Worm (Caenorhabditis elegans) whole organism, L1 larva: ENCODE data around the gene lin-15A.

Experiments used
- C04F5.9 ChIP-seq: sonication (generic microtip); optimal IDR thresholded peaks from 2 replicates; lab custom pipeline; 2016; ENCODE audit warnings: missing genetic modification characterization, missing compliant biosample characterization
- C34B4.2 ChIP-seq: sonication (generic microtip); optimal IDR thresholded peaks from 2 replicates; lab custom pipeline; 2017; ENCODE audit warnings: mild to moderate bottlenecking, missing genetic modification characterization, missing compliant biosample characterization
- Y116A8C.19 ChIP-seq: sonication (generic microtip); optimal IDR thresholded peaks from 2 replicates; lab custom pipeline; 2016; ENCODE audit warnings: missing compliant biosample characterization, missing genetic modification characterization, borderline replicate concordance
- blmp-1 ChIP-seq: fragments of 150-350 bp; optimal IDR thresholded peaks from 2 replicates; lab custom pipeline; 2014; ENCODE audit warnings: missing biosample characterization, missing genetic modification characterization
- ceh-63 ChIP-seq: fragments of 200-800 bp; sonication (Bioruptor generic); optimal IDR thresholded peaks from 2 replicates; lab custom pipeline; 2018; ENCODE audit warnings: mild to moderate bottlenecking, missing genetic modification characterization, missing compliant biosample characterization
- ceh-90 ChIP-seq: sonication (generic microtip); optimal IDR thresholded peaks from 2 replicates; lab custom pipeline; 2016; ENCODE audit warnings: missing genetic modification characterization, missing compliant biosample characterization
- dpl-1 ChIP-seq, 3 experiments: fragments of 150-350 bp in 2 of 3; sonication (generic microtip) in 1 of 3; optimal IDR thresholded peaks; 2 replicates each; lab custom pipeline; 2014 to 2017; ENCODE audit warnings: missing biosample characterization in 3 of 3, missing genetic modification characterization in 3 of 3, missing genetic modification reagents in 3 of 3
- efl-1 ChIP-seq, 4 experiments: fragments of 150-350 bp; optimal IDR thresholded peaks in 3 of 4; peaks in 1 of 4; 1 replicate in 1 of 4; 2 replicates in 3 of 4; lab custom pipeline; 2014; ENCODE audit warnings: missing biosample characterization in 2 of 4, missing genetic modification characterization in 2 of 4, missing genetic modification reagents in 2 of 4
- egl-13 ChIP-seq: sonication (generic microtip); optimal IDR thresholded peaks from 2 replicates; lab custom pipeline; 2016; ENCODE audit warnings: missing genotype, missing genetic modification reagents, missing genetic modification characterization, missing compliant biosample characterization
- egl-27 ChIP-seq, 2 experiments: fragments of 150-350 bp in 1 of 2; sonication (generic microtip); optimal IDR thresholded peaks; 3 replicates each; lab custom pipeline; 2017 to 2018; ENCODE audit warnings: missing biosample characterization in 2 of 2, missing genetic modification characterization in 2 of 2, missing genetic modification reagents in 2 of 2
- elt-2 ChIP-seq: sonication (generic microtip); optimal IDR thresholded peaks from 2 replicates; lab custom pipeline; 2016; ENCODE audit warnings: missing genetic modification characterization, mild to moderate bottlenecking, inconsistent platforms, missing compliant biosample characterization, missing genetic modification reagents
- fkh-10 ChIP-seq: sonication (generic microtip); optimal IDR thresholded peaks from 2 replicates; lab custom pipeline; 2017; ENCODE audit warnings: missing biosample characterization, missing genetic modification reagents, missing genetic modification characterization
- fkh-4 ChIP-seq: sonication (generic microtip); optimal IDR thresholded peaks from 2 replicates; lab custom pipeline; 2016; ENCODE audit warnings: missing compliant biosample characterization, missing genetic modification characterization, borderline replicate concordance
- fos-1 ChIP-seq: fragments of 150-350 bp; optimal IDR thresholded peaks from 2 replicates; lab custom pipeline; 2014; ENCODE audit warnings: missing biosample characterization, missing genetic modification characterization
- grh-1 ChIP-seq: fragments of 200-800 bp; sonication (Bioruptor generic); IDR thresholded peaks from 2 replicates; pipeline ENCODE4 v1.3.6; 2022; ENCODE audit warnings: missing genetic modification reagents, missing genetic modification characterization, missing compliant biosample characterization
- hlh-17 ChIP-seq: fragments of 200-800 bp; sonication (Bioruptor generic); optimal IDR thresholded peaks from 2 replicates; lab custom pipeline; 2018; ENCODE audit warnings: missing genetic modification characterization, mild to moderate bottlenecking, missing compliant biosample characterization, moderate library complexity, borderline replicate concordance
- hlh-4 ChIP-seq: sonication (generic microtip); optimal IDR thresholded peaks from 2 replicates; lab custom pipeline; 2016; ENCODE audit warnings: mild to moderate bottlenecking, missing genetic modification characterization, missing compliant biosample characterization
- hpl-2 ChIP-seq: fragments of 150-350 bp; optimal IDR thresholded peaks from 2 replicates; lab custom pipeline; 2014; ENCODE audit warnings: missing biosample characterization, missing genetic modification reagents, missing genetic modification characterization
- irx-1 ChIP-seq: sonication (generic microtip); optimal IDR thresholded peaks from 2 replicates; lab custom pipeline; 2016; ENCODE audit warnings: missing genetic modification characterization, missing compliant biosample characterization
- jun-1 ChIP-seq: fragments of 150-350 bp; optimal IDR thresholded peaks from 2 replicates; lab custom pipeline; 2014; ENCODE audit warnings: missing biosample characterization, missing genetic modification reagents, missing genetic modification characterization
- lin-13 ChIP-seq: fragments of 150-350 bp; optimal IDR thresholded peaks from 2 replicates; lab custom pipeline; 2014; ENCODE audit warnings: missing biosample characterization, missing genetic modification reagents, missing genetic modification characterization
- lin-14 ChIP-seq: fragments of 200-800 bp; sonication (Bioruptor generic); optimal IDR thresholded peaks from 2 replicates; lab custom pipeline; 2018; ENCODE audit warnings: mild to moderate bottlenecking, missing genetic modification characterization, moderate library complexity, missing compliant biosample characterization
- lin-15B ChIP-seq: fragments of 150-350 bp; sonication (generic microtip); optimal IDR thresholded peaks from 3 replicates; lab custom pipeline; 2014; ENCODE audit warnings: missing biosample characterization, missing genetic modification characterization
- lin-35 ChIP-seq, 2 experiments: fragments of 150-350 bp; optimal IDR thresholded peaks; 2 replicates each; lab custom pipeline; 2014; ENCODE audit warnings: missing biosample characterization in 2 of 2, missing genetic modification characterization in 2 of 2, missing genetic modification reagents in 2 of 2
- lin-39 ChIP-seq: fragments of 150-350 bp; optimal IDR thresholded peaks from 2 replicates; lab custom pipeline; 2014; ENCODE audit warnings: missing biosample characterization, missing genetic modification reagents, missing genetic modification characterization
- lsy-2 ChIP-seq, 2 experiments: fragments of 150-350 bp; optimal IDR thresholded peaks; 2 replicates each; lab custom pipeline; 2014; ENCODE audit warnings: missing biosample characterization in 2 of 2, missing genetic modification characterization in 2 of 2
- mab-9 ChIP-seq: fragments of 200-800 bp; sonication (Bioruptor generic); IDR thresholded peaks from 2 replicates; pipeline ENCODE4 v1.3.6; 2022; ENCODE audit warnings: missing genetic modification reagents, missing genetic modification characterization, missing compliant biosample characterization
- mdl-1 ChIP-seq, 2 experiments: fragments of 150-350 bp; optimal IDR thresholded peaks; 2 replicates each; lab custom pipeline; 2014 to 2017; ENCODE audit warnings: missing biosample characterization in 2 of 2, missing genetic modification characterization in 2 of 2, inconsistent platforms in 1 of 2
- mef-2 ChIP-seq: fragments of 150-350 bp; optimal IDR thresholded peaks from 2 replicates; lab custom pipeline; 2014; ENCODE audit warnings: missing biosample characterization, missing genetic modification characterization
- mep-1 ChIP-seq: fragments of 150-350 bp; optimal IDR thresholded peaks from 2 replicates; lab custom pipeline; 2014; ENCODE audit warnings: missing biosample characterization, missing genetic modification characterization
- nhr-19 ChIP-seq: fragments of 200-800 bp; sonication (Bioruptor generic); conservative IDR thresholded peaks from 2 replicates; pipeline ENCODE4 v1.3.6; 2022; ENCODE audit warnings: missing genetic modification characterization, missing compliant biosample characterization
- nhr-47 ChIP-seq: sonication (generic microtip); optimal IDR thresholded peaks from 2 replicates; lab custom pipeline; 2016; ENCODE audit warnings: mild to moderate bottlenecking, missing genetic modification characterization, moderate library complexity, missing compliant biosample characterization
- nhr-71 ChIP-seq: sonication (generic microtip); optimal IDR thresholded peaks from 2 replicates; lab custom pipeline; 2016; ENCODE audit warnings: mild to moderate bottlenecking, missing genetic modification characterization, moderate library complexity, missing compliant biosample characterization
- nhr-77 ChIP-seq: fragments of 150-350 bp; optimal IDR thresholded peaks from 2 replicates; lab custom pipeline; 2014; ENCODE audit warnings: missing biosample characterization, missing genetic modification characterization
- nhr-84 ChIP-seq: sonication (generic microtip); optimal IDR thresholded peaks from 2 replicates; lab custom pipeline; 2017; ENCODE audit warnings: missing biosample characterization, missing genetic modification characterization
- nhr-85 ChIP-seq: sonication (generic microtip); peaks from one replicate; lab custom pipeline; 2016; ENCODE audit warnings: missing genetic modification characterization, inconsistent platforms, missing compliant biosample characterization
- nhr-90 ChIP-seq: sonication (generic microtip); optimal IDR thresholded peaks from 2 replicates; lab custom pipeline; 2016; ENCODE audit warnings: mild to moderate bottlenecking, missing genetic modification characterization, missing compliant biosample characterization; ENCODE audit not compliant: poor library complexity
- pag-3 ChIP-seq: sonication (generic microtip); optimal IDR thresholded peaks from 2 replicates; lab custom pipeline; 2017; ENCODE audit warnings: missing genetic modification characterization, mild to moderate bottlenecking, missing compliant biosample characterization, antibody characterized with exemption, borderline replicate concordance; ENCODE audit not compliant: insufficient read depth
- pqm-1 ChIP-seq: sonication (generic microtip); optimal IDR thresholded peaks from 3 replicates; lab custom pipeline; 2017; ENCODE audit warnings: missing biosample characterization, missing genetic modification characterization
- rnt-1 ChIP-seq: sonication (generic microtip); optimal IDR thresholded peaks from 2 replicates; lab custom pipeline; 2016; ENCODE audit warnings: mild to moderate bottlenecking, missing genetic modification characterization, moderate library complexity, missing compliant biosample characterization
- snpc-4 ChIP-seq: fragments of 150-350 bp; optimal IDR thresholded peaks from 2 replicates; lab custom pipeline; 2014; ENCODE audit warnings: missing biosample characterization, missing genetic modification characterization
- snu-23 ChIP-seq: sonication (generic microtip); optimal IDR thresholded peaks from 2 replicates; lab custom pipeline; 2016; ENCODE audit warnings: missing genetic modification characterization, missing compliant biosample characterization
- sptf-1 ChIP-seq: fragments of 150-350 bp; optimal IDR thresholded peaks from 2 replicates; lab custom pipeline; 2014; ENCODE audit warnings: missing biosample characterization, missing genetic modification characterization
- sup-37 ChIP-seq: fragments of 200-800 bp; sonication (Bioruptor generic); optimal IDR thresholded peaks from 2 replicates; lab custom pipeline; 2018; ENCODE audit warnings: mild to moderate bottlenecking, missing genetic modification characterization, missing compliant biosample characterization
- swsn-7 ChIP-seq: sonication (generic microtip); optimal IDR thresholded peaks from 2 replicates; lab custom pipeline; 2016; ENCODE audit warnings: missing genetic modification characterization, missing compliant biosample characterization
- tbx-2 ChIP-seq: sonication (generic microtip); optimal IDR thresholded peaks from 2 replicates; lab custom pipeline; 2016; ENCODE audit warnings: missing genetic modification characterization, missing compliant biosample characterization
- unc-62 ChIP-seq: fragments of 150-350 bp; optimal IDR thresholded peaks from 2 replicates; lab custom pipeline; 2014; ENCODE audit warnings: missing biosample characterization, missing genetic modification reagents, missing genetic modification characterization
- zag-1 ChIP-seq: fragments of 150-350 bp; optimal IDR thresholded peaks from 2 replicates; lab custom pipeline; 2014; ENCODE audit warnings: missing biosample characterization, missing genetic modification characterization
- ztf-11 ChIP-seq, 2 experiments: sonication (generic microtip); optimal IDR thresholded peaks; 2 replicates each; lab custom pipeline; 2016 to 2017; ENCODE audit warnings: missing genetic modification characterization in 2 of 2, missing biosample characterization in 1 of 2, missing compliant biosample characterization in 1 of 2

Gene lin-15A

ce11 chrX:15707913-15708312 is 23.9 kb upstream of the lin-15A start, which contains the start of gene nhr-48:
TSS of gene nhr-48 (plus strand) at chrX:15708213.
- TF ChIP-seq pag-3: no peak
- TF ChIP-seq rnt-1 (tag; lab: Kevin White, UChicago): no peak
- peak; percentile 8 for TF ChIP-seq blmp-1 (tag; lab: Kevin White, UChicago)
- no peak for TF ChIP-seq lin-39 (tag; lab: Kevin White, UChicago)
- TF ChIP-seq C34B4.2 (tag; lab: Kevin White, UChicago): no peak

ce11 chrX:15709594-15709993 is 22.2 kb upstream of the lin-15A start:
- TF ChIP-seq sptf-1 (no peak), hlh-4 (tag; lab: Kevin White, UChicago) (no peak), nhr-71 (tag; lab: Kevin White, UChicago) (peak; percentile 53), nhr-90 (tag; lab: Kevin White, UChicago) (peak; percentile 53), pag-3 (no peak), nhr-47 (tag; lab: Kevin White, UChicago) (peak; percentile 13), nhr-84 (tag; lab: Kevin White, UChicago) (no peak), lin-14 (GFP tag; lab: Kevin White, UChicago) (peak; percentile 87), tbx-2 (tag; lab: Kevin White, UChicago) (peak; percentile 51), lin-13 (GFP tag; lab: Kevin White, UChicago) (no peak), zag-1 (tag; lab: Kevin White, UChicago) (no peak), ceh-63 (no peak), jun-1 (tag; lab: Kevin White, UChicago) (peak; percentile 36), nhr-85 (tag; lab: Kevin White, UChicago) (peak; percentile 92), hlh-17 (GFP tag; lab: Kevin White, UChicago) (no peak), pqm-1 (tag; lab: Kevin White, UChicago) (no peak), efl-1 (optimal IDR thresholded peaks at IDR 0.05; lab: Kevin White, UChicago) (no peak), efl-1 (GFP tag; optimal IDR thresholded peaks at IDR 0.05 in 1 of 2; lab: Kevin White, UChicago) (peak in 1 of 2 experiments; percentile 71), dpl-1 (GFP tag; optimal IDR thresholded peaks at IDR 0.05; lab: Kevin White, UChicago) (no peak), sup-37 (GFP tag; lab: Kevin White, UChicago) (no peak), lin-15B (tag; lab: Kevin White, UChicago) (no peak), mab-9 (no peak), swsn-7 (tag; lab: Kevin White, UChicago) (no peak), lin-35 (GFP tag; optimal IDR thresholded peaks at IDR 0.05; lab: Kevin White, UChicago) (peak in 1 of 2 experiments; percentile 57), ceh-90 (tag; lab: Kevin White, UChicago) (no peak), snpc-4 (tag; lab: Kevin White, UChicago) (no peak), blmp-1 (tag; lab: Kevin White, UChicago) (peak; percentile 90), fkh-4 (tag; lab: Kevin White, UChicago) (no peak), egl-27 (tag; optimal IDR thresholded peaks at IDR 0.05; lab: Kevin White, UChicago) (peak in 1 of 2 experiments; percentile 68), elt-2 (tag; lab: Kevin White, UChicago) (peak; percentile 32), grh-1 (GFP tag; lab: Robert Waterston, UW) (0 out of 2 replicates have a peak, but pooled peaks have one; percentile 18), ztf-11 (tag; optimal IDR thresholded peaks at IDR 0.05; lab: Kevin White, UChicago) (no peak), unc-62 (no peak), C04F5.9 (tag; lab: Kevin White, UChicago) (no peak), lsy-2 (tag; optimal IDR thresholded peaks at IDR 0.05; lab: Kevin White, UChicago) (peak in 1 of 2 experiments; percentile 16), irx-1 (tag; lab: Kevin White, UChicago) (no peak), hpl-2 (GFP tag; lab: Kevin White, UChicago) (no peak), snu-23 (GFP tag; lab: Kevin White, UChicago) (peak; percentile 63), mdl-1 (tag; optimal IDR thresholded peaks at IDR 0.05; lab: Kevin White, UChicago) (peak in 1 of 2 experiments; percentile 78), Y116A8C.19 (no peak), mep-1 (tag; lab: Kevin White, UChicago) (no peak), nhr-77 (peak; percentile 64), egl-13 (tag; lab: Kevin White, UChicago) (no peak), fkh-10 (GFP tag; lab: Kevin White, UChicago) (no peak), nhr-19 (GFP tag; lab: Robert Waterston, UW) (peak; percentile 15; the same call in 1 of the 2 replicates), mef-2 (tag; lab: Kevin White, UChicago) (no peak), fos-1 (tag; lab: Kevin White, UChicago) (no peak)
